Fruit fly (Drosophila melanogaster) S2 (cell line): ENCODE data around the gene Ca-alpha1T.

ENCODE experiments used
- CG8478 ChIP-seq: fragments of >200 bp; optimal IDR thresholded peaks from 2 replicates; lab custom pipeline; 2018
- CTCF ChIP-seq, 2 experiments: fragments of >200 bp; optimal IDR thresholded peaks; 2 replicates each; lab custom pipeline; 2018

- TF ChIP-seq CG8478 (no peak), CTCF (optimal IDR thresholded peaks at IDR 0.05; lab: Kevin White, UChicago) (no peak)
Observed at dm6 chrX:6068714-6069113, 123.6 kb downstream of the Ca-alpha1T start.
